Fruit fly (Drosophila melanogaster) whole organism, pupa: ENCODE data around the gene CG12535.
A peak's percentile ranks its signal among the peaks of the same experiment; 100 is the strongest.

Experiments used
- CG10348 ChIP-seq: fragments of 200-800 bp; sonication (Bioruptor generic); IDR thresholded peaks from 2 replicates; pipeline ENCODE4 v1.3.6; 2022; ENCODE audit warnings: missing biosample characterization, missing genetic modification characterization
- CG12605 ChIP-seq: fragments of 200-800 bp; sonication (Bioruptor generic); IDR thresholded peaks from 2 replicates; pipeline ENCODE4 v1.3.6; 2022; ENCODE audit warnings: missing biosample characterization, missing genetic modification characterization
- CG13204 ChIP-seq: fragments of 200-800 bp; sonication (Bioruptor generic); optimal IDR thresholded peaks from 2 replicates; lab custom pipeline; 2018; ENCODE audit warnings: missing biosample characterization, mild to moderate bottlenecking, missing genetic modification characterization, moderate library complexity
- CG14655 ChIP-seq: fragments of 200-800 bp; sonication (Bioruptor generic); optimal IDR thresholded peaks from 3 replicates; lab custom pipeline; 2017; ENCODE audit warnings: mild to moderate bottlenecking, missing biosample characterization, missing genetic modification reagents, missing genetic modification characterization
- CG15710 ChIP-seq: fragments of 200-800 bp; sonication (Bioruptor generic); optimal IDR thresholded peaks from 2 replicates; lab custom pipeline; 2018; ENCODE audit warnings: missing biosample characterization, mild to moderate bottlenecking, missing genetic modification characterization, moderate library complexity
- CG17806 ChIP-seq: fragments of 200-800 bp; sonication (Bioruptor generic); optimal IDR thresholded peaks from 2 replicates; lab custom pipeline; 2018; ENCODE audit warnings: missing biosample characterization, mild to moderate bottlenecking, missing genetic modification characterization, moderate library complexity
- CG32121 ChIP-seq: fragments of 200-800 bp; sonication (Bioruptor generic); IDR thresholded peaks from 2 replicates; pipeline ENCODE4 v1.3.6; 2022; ENCODE audit warnings: missing biosample characterization, missing genetic modification characterization
- CG4496 ChIP-seq: fragments of 200-800 bp; sonication (Bioruptor generic); IDR thresholded peaks from 3 replicates; pipeline ENCODE4 v1.3.6; 2022; ENCODE audit warnings: missing biosample characterization, missing genetic modification characterization
- CG8301 ChIP-seq: fragments of 200-800 bp; sonication (Bioruptor generic); optimal IDR thresholded peaks from 2 replicates; lab custom pipeline; 2018; ENCODE audit warnings: missing biosample characterization, mild to moderate bottlenecking, missing genetic modification characterization
- CG9948 ChIP-seq: fragments of 200-800 bp; sonication (Bioruptor generic); optimal IDR thresholded peaks from 2 replicates; lab custom pipeline; 2018; ENCODE audit warnings: missing biosample characterization, mild to moderate bottlenecking, missing genetic modification characterization, moderate library complexity
- EcR ChIP-seq: fragments of 200-800 bp; sonication (Bioruptor generic); optimal IDR thresholded peaks from 3 replicates; lab custom pipeline; 2019; ENCODE audit warnings: missing biosample characterization, missing genetic modification characterization, mild to moderate bottlenecking, moderate library complexity, missing genetic modification reagents
- Pif1A ChIP-seq: fragments of 200-800 bp; sonication (Bioruptor generic); optimal IDR thresholded peaks from 3 replicates; lab custom pipeline; 2016; ENCODE audit warnings: missing biosample characterization, missing genetic modification characterization
- gl ChIP-seq: fragments of 200-800 bp; sonication (Bioruptor generic); optimal IDR thresholded peaks from 2 replicates; lab custom pipeline; 2018; ENCODE audit warnings: missing biosample characterization, mild to moderate bottlenecking, missing genetic modification characterization
- rn ChIP-seq: fragments of 200-800 bp; sonication (Bioruptor generic); IDR thresholded peaks from 2 replicates; pipeline ENCODE4 v1.3.6; 2022; ENCODE audit warnings: missing biosample characterization, missing genetic modification characterization

- TF ChIP-seq CG9948 (tag; lab: Kevin White, UChicago) (peak; percentile 1), CG12605 (peak; percentile 37; the same call in 1 of the 2 replicates), CG14655 (GFP tag; lab: Kevin White, UChicago) (no peak), CG4496 (peak; percentile 51; the same call in 2 of the 3 replicates), gl (no peak), CG32121 (peak; percentile 51; the same call in 1 of the 2 replicates), rn (GFP tag; lab: Robert Waterston, UW) (no peak), CG10348 (no peak), Pif1A (GFP tag; lab: Kevin White, UChicago) (no peak), CG17806 (tag; lab: Kevin White, UChicago) (no peak), CG8301 (tag; lab: Kevin White, UChicago) (no peak), EcR (no peak), CG13204 (GFP tag; lab: Kevin White, UChicago) (no peak), CG15710 (tag; lab: Kevin White, UChicago) (no peak)
Measured at dm6 chrX:3431641-3432040, 17.1 kb downstream of the CG12535 start.
